Worm (Caenorhabditis elegans) whole organism, young adult: ENCODE results near the gene glb-11.

Experiments used
- B0035.1 ChIP-seq: sonication (generic microtip); optimal IDR thresholded peaks from 2 replicates; lab custom pipeline; 2016; ENCODE audit warnings: missing genetic modification characterization, mild to moderate bottlenecking, missing compliant biosample characterization, missing genotype, missing genetic modification reagents
- D2030.7 ChIP-seq: fragments of 200-800 bp; sonication (Bioruptor generic); IDR thresholded peaks from 2 replicates; pipeline ENCODE4 v1.3.6; 2022; ENCODE audit warnings: missing genetic modification reagents, missing genetic modification characterization, missing compliant biosample characterization
- F23B12.7 ChIP-seq: sonication (generic microtip); optimal IDR thresholded peaks from 2 replicates; lab custom pipeline; 2017; ENCODE audit warnings: missing genetic modification characterization, mild to moderate bottlenecking, missing compliant biosample characterization, antibody characterized with exemption, moderate library complexity; ENCODE audit not compliant: insufficient read depth
- F52B5.7 ChIP-seq: sonication (generic microtip); optimal IDR thresholded peaks from 2 replicates; lab custom pipeline; 2016; ENCODE audit warnings: mild to moderate bottlenecking, missing genetic modification characterization, missing compliant biosample characterization
- F57C9.4 ChIP-seq: sonication (generic microtip); optimal IDR thresholded peaks from 2 replicates; lab custom pipeline; 2017; ENCODE audit warnings: mild to moderate bottlenecking, missing genetic modification characterization, missing compliant biosample characterization
- Y56A3A.18 ChIP-seq: fragments of 200-800 bp; sonication (Bioruptor generic); IDR thresholded peaks from 2 replicates; pipeline ENCODE4 v1.3.6; 2022; ENCODE audit warnings: missing genetic modification reagents, missing genetic modification characterization, missing compliant biosample characterization
- Y67H2A.10 ChIP-seq: fragments of 200-800 bp; sonication (Bioruptor generic); conservative IDR thresholded peaks from 2 replicates; pipeline ENCODE4 v1.3.6; 2022; ENCODE audit warnings: missing genetic modification reagents, missing genetic modification characterization, missing compliant biosample characterization
- Y95B8A.8 ChIP-seq: fragments of 200-800 bp; sonication (Bioruptor generic); IDR thresholded peaks from 2 replicates; pipeline ENCODE4 v1.3.6; 2022; ENCODE audit warnings: missing genetic modification reagents, missing genetic modification characterization, missing compliant biosample characterization
- atf-7 ChIP-seq: sonication (generic microtip); optimal IDR thresholded peaks from 2 replicates; lab custom pipeline; 2017; ENCODE audit warnings: mild to moderate bottlenecking, missing genetic modification characterization, missing compliant biosample characterization
- attf-3 ChIP-seq: fragments of 200-800 bp; sonication (Bioruptor generic); conservative IDR thresholded peaks from 2 replicates; pipeline ENCODE4 v1.3.6; 2022; ENCODE audit warnings: missing genetic modification reagents, missing genetic modification characterization, missing compliant biosample characterization
- attf-5 ChIP-seq: fragments of 200-800 bp; sonication (Bioruptor generic); optimal IDR thresholded peaks from 2 replicates; lab custom pipeline; 2018; ENCODE audit warnings: mild to moderate bottlenecking, missing genetic modification characterization, missing compliant biosample characterization
- bed-1 ChIP-seq: fragments of 200-800 bp; sonication (Bioruptor generic); IDR thresholded peaks from 2 replicates; pipeline ENCODE4 v1.3.6; 2022; ENCODE audit warnings: missing genetic modification reagents, missing genetic modification characterization, missing compliant biosample characterization
- ccch-3 ChIP-seq: fragments of 200-800 bp; sonication (Bioruptor generic); optimal IDR thresholded peaks from 2 replicates; lab custom pipeline; 2018; ENCODE audit warnings: mild to moderate bottlenecking, missing genetic modification characterization, missing compliant biosample characterization
- ceh-100 ChIP-seq: fragments of 200-800 bp; sonication (Bioruptor generic); IDR thresholded peaks from 2 replicates; pipeline ENCODE4 v1.3.6; 2022; ENCODE audit warnings: missing genetic modification reagents, missing genetic modification characterization, missing compliant biosample characterization
- ceh-27 ChIP-seq: fragments of 200-800 bp; sonication (Bioruptor generic); optimal IDR thresholded peaks from 2 replicates; lab custom pipeline; 2018; ENCODE audit warnings: mild to moderate bottlenecking, missing genetic modification characterization, moderate library complexity, missing compliant biosample characterization
- ceh-79 ChIP-seq: sonication (generic microtip); optimal IDR thresholded peaks from 2 replicates; lab custom pipeline; 2017; ENCODE audit warnings: mild to moderate bottlenecking, missing genetic modification characterization, missing compliant biosample characterization
- ceh-91 ChIP-seq: fragments of 200-800 bp; sonication (Bioruptor generic); IDR thresholded peaks from 2 replicates; pipeline ENCODE4 v1.3.6; 2022; ENCODE audit warnings: missing genetic modification reagents, missing genetic modification characterization, missing compliant biosample characterization
- chd-7 ChIP-seq: sonication (generic microtip); optimal IDR thresholded peaks from 2 replicates; lab custom pipeline; 2016; ENCODE audit warnings: mild to moderate bottlenecking, missing genetic modification characterization, moderate library complexity, missing compliant biosample characterization
- egl-18 ChIP-seq: fragments of 200-800 bp; sonication (Bioruptor generic); IDR thresholded peaks from 2 replicates; pipeline ENCODE4 v1.3.6; 2022; ENCODE audit warnings: missing genetic modification reagents, missing genetic modification characterization, missing compliant biosample characterization
- egl-44 ChIP-seq: fragments of 200-800 bp; sonication (Bioruptor generic); IDR thresholded peaks from 2 replicates; pipeline ENCODE4 v1.3.6; 2022; ENCODE audit warnings: missing genetic modification reagents, missing genetic modification characterization, missing compliant biosample characterization
- ekl-4 ChIP-seq: fragments of 200-800 bp; sonication (Bioruptor generic); IDR thresholded peaks from 2 replicates; pipeline ENCODE4 v1.3.6; 2022; ENCODE audit warnings: missing genetic modification reagents, missing genetic modification characterization, missing compliant biosample characterization
- hlh-26 ChIP-seq: fragments of 200-800 bp; sonication (Bioruptor generic); conservative IDR thresholded peaks from 2 replicates; pipeline ENCODE4 v1.3.6; 2022; ENCODE audit warnings: missing genetic modification reagents, missing genetic modification characterization, missing compliant biosample characterization
- hmg-1.2 ChIP-seq: fragments of 200-800 bp; sonication (Bioruptor generic); IDR thresholded peaks from 2 replicates; pipeline ENCODE4 v1.3.6; 2022; ENCODE audit warnings: missing genetic modification reagents, missing genetic modification characterization, missing compliant biosample characterization
- hsf-1 ChIP-seq: fragments of 200-800 bp; sonication (Bioruptor generic); IDR thresholded peaks from 2 replicates; pipeline ENCODE4 v1.3.6; 2022; ENCODE audit warnings: missing genetic modification reagents, missing genetic modification characterization, missing compliant biosample characterization
- let-526 ChIP-seq: fragments of 200-800 bp; sonication (Bioruptor generic); IDR thresholded peaks from 2 replicates; pipeline ENCODE4 v1.3.6; 2022; ENCODE audit warnings: missing genetic modification reagents, missing genetic modification characterization, missing compliant biosample characterization
- lin-26 ChIP-seq: fragments of 200-800 bp; sonication (Bioruptor generic); IDR thresholded peaks from 2 replicates; pipeline ENCODE4 v1.3.6; 2022; ENCODE audit warnings: missing genetic modification reagents, missing genetic modification characterization, missing compliant biosample characterization
- lin-40 ChIP-seq: sonication (generic microtip); optimal IDR thresholded peaks from 2 replicates; lab custom pipeline; 2016; ENCODE audit warnings: missing genetic modification characterization, mild to moderate bottlenecking, missing compliant biosample characterization, missing genotype, missing genetic modification reagents
- lin-54 ChIP-seq: fragments of 200-800 bp; sonication (Bioruptor generic); optimal IDR thresholded peaks from 2 replicates; lab custom pipeline; 2018; ENCODE audit warnings: mild to moderate bottlenecking, missing genetic modification characterization, missing compliant biosample characterization
- lsy-27 ChIP-seq: sonication (generic microtip); optimal IDR thresholded peaks from 2 replicates; lab custom pipeline; 2017; ENCODE audit warnings: missing genetic modification characterization, mild to moderate bottlenecking, missing compliant biosample characterization, antibody characterized with exemption, missing genotype, borderline replicate concordance; ENCODE audit not compliant: insufficient read depth
- madf-3 ChIP-seq: fragments of 200-800 bp; sonication (Bioruptor generic); IDR thresholded peaks from 2 replicates; pipeline ENCODE4 v1.3.6; 2022; ENCODE audit warnings: missing genetic modification reagents, missing genetic modification characterization, missing compliant biosample characterization
- mxl-1 ChIP-seq: sonication (generic microtip); optimal IDR thresholded peaks from 2 replicates; lab custom pipeline; 2016; ENCODE audit warnings: missing genetic modification characterization, missing compliant biosample characterization
- nfyb-1 ChIP-seq: fragments of 200-800 bp; sonication (Bioruptor generic); IDR thresholded peaks from 2 replicates; pipeline ENCODE4 v1.3.6; 2022; ENCODE audit warnings: missing genetic modification reagents, missing genetic modification characterization, missing compliant biosample characterization
- nhr-90 ChIP-seq: sonication (generic microtip); optimal IDR thresholded peaks from 2 replicates; lab custom pipeline; 2016; ENCODE audit warnings: missing genotype, mild to moderate bottlenecking, missing genetic modification characterization, missing compliant biosample characterization
- pbrm-1 ChIP-seq: fragments of 200-800 bp; sonication (Bioruptor generic); IDR thresholded peaks from 2 replicates; pipeline ENCODE4 v1.3.6; 2022; ENCODE audit warnings: missing genetic modification reagents, missing genetic modification characterization, missing compliant biosample characterization
- rec-8 ChIP-seq, 2 experiments: sonication (generic microtip); optimal IDR thresholded peaks; 2 replicates each; lab custom pipeline; 2016; ENCODE audit warnings: mild to moderate bottlenecking in 2 of 2, missing genetic modification characterization in 2 of 2, missing genetic modification reagents in 2 of 2, missing genotype in 2 of 2, missing biosample characterization in 1 of 2, missing compliant biosample characterization in 1 of 2, moderate library complexity in 1 of 2
- repo-1 ChIP-seq: sonication (generic microtip); optimal IDR thresholded peaks from 2 replicates; lab custom pipeline; 2017; ENCODE audit warnings: mild to moderate bottlenecking, missing genetic modification characterization, missing compliant biosample characterization
- rpc-1 ChIP-seq, 2 experiments: fragments of 150-350 bp in 1 of 2; sonication (generic microtip) in 1 of 2; optimal IDR thresholded peaks; 2 replicates each; lab custom pipeline; 2014 to 2018; ENCODE audit warnings: missing biosample characterization in 1 of 2, missing genetic modification characterization in 1 of 2, missing genetic modification reagents in 1 of 2, missing genotype in 1 of 2
- tlf-1 ChIP-seq: fragments of 200-800 bp; sonication (Bioruptor generic); optimal IDR thresholded peaks from 2 replicates; lab custom pipeline; 2018; ENCODE audit warnings: mild to moderate bottlenecking, missing genetic modification characterization, missing compliant biosample characterization
- unc-62 ChIP-seq: fragments of 150-350 bp; optimal IDR thresholded peaks from 2 replicates; lab custom pipeline; 2014; ENCODE audit warnings: missing biosample characterization, missing genetic modification reagents, missing genetic modification characterization
- xnd-1 ChIP-seq: sonication (generic microtip); optimal IDR thresholded peaks from 2 replicates; lab custom pipeline; 2016; ENCODE audit warnings: missing genotype, missing genetic modification reagents, missing genetic modification characterization, missing compliant biosample characterization
- zim-3 ChIP-seq: sonication (generic microtip); optimal IDR thresholded peaks from 2 replicates; lab custom pipeline; 2017; ENCODE audit warnings: mild to moderate bottlenecking, missing genetic modification characterization, moderate library complexity, missing compliant biosample characterization
- ztf-22 ChIP-seq: fragments of 200-800 bp; sonication (Bioruptor generic); optimal IDR thresholded peaks from 2 replicates; lab custom pipeline; 2018; ENCODE audit warnings: mild to moderate bottlenecking, missing genetic modification characterization, moderate library complexity, missing compliant biosample characterization
- ztf-6 ChIP-seq: fragments of 200-800 bp; sonication (Bioruptor generic); IDR thresholded peaks from 2 replicates; pipeline ENCODE4 v1.3.6; 2022; ENCODE audit warnings: missing genetic modification reagents, missing genetic modification characterization, missing compliant biosample characterization

The glb-11 gene

ce11 chrIII:4018095-4018498 is 26.1 kb upstream of the glb-11 start (continued):
- peak; percentile 48; the same call in 1 of the 2 replicates for TF ChIP-seq Y95B8A.8 (GFP tag; lab: Robert Waterston, UW)
- no peak for TF ChIP-seq B0035.1 (tag; lab: Kevin White, UChicago)
- no peak for TF ChIP-seq F23B12.7 (tag; lab: Kevin White, UChicago)
- TF ChIP-seq ztf-22 (GFP tag; lab: Kevin White, UChicago): no peak
- peak; percentile 11 for TF ChIP-seq lin-40 (tag; lab: Kevin White, UChicago)
- TF ChIP-seq ceh-27: peak; percentile 64
- TF ChIP-seq repo-1 (tag; lab: Kevin White, UChicago): peak; percentile 8
- no peak for TF ChIP-seq ztf-6 (GFP tag; lab: Robert Waterston, UW)
- TF ChIP-seq lsy-27 (tag; lab: Kevin White, UChicago): no peak

- TF ChIP-seq F52B5.7 (tag; lab: Kevin White, UChicago) (no peak), xnd-1 (tag; lab: Kevin White, UChicago) (no peak), rpc-1 (optimal IDR thresholded peaks at IDR 0.05; lab: Kevin White, UChicago) (no peak), rpc-1 (tag; optimal IDR thresholded peaks at IDR 0.05; lab: Kevin White, UChicago) (no peak), madf-3 (GFP tag; lab: Robert Waterston, UW) (0 out of 2 replicates have a peak, but pooled peaks have one; percentile 14), atf-7 (no peak), egl-44 (no peak), zim-3 (tag; lab: Kevin White, UChicago) (no peak), nfyb-1 (GFP tag; lab: Robert Waterston, UW) (no peak)
Measured at ce11 chrIII:4017527-4017926, 25.5 kb upstream of the glb-11 start, which contains the start of gene tbb-2. tbb-2 (minus strand) TSS chrIII:4017627.

- TF ChIP-seq ceh-100 (GFP tag; lab: Robert Waterston, UW) (no peak; the same call in none of the 2 replicates), F23B12.7 (tag; lab: Kevin White, UChicago) (peak; percentile 40), rpc-1 (optimal IDR thresholded peaks at IDR 0.05; lab: Kevin White, UChicago) (no peak), rpc-1 (tag; optimal IDR thresholded peaks at IDR 0.05; lab: Kevin White, UChicago) (peak; percentile 2), ekl-4 (GFP tag; lab: Robert Waterston, UW) (peak; percentile 84), chd-7 (tag; lab: Kevin White, UChicago) (peak; percentile 83), ccch-3 (GFP tag; lab: Kevin White, UChicago) (no peak), attf-3 (GFP tag; lab: Robert Waterston, UW) (no peak; the same call in 1 of the 2 replicates), hmg-1.2 (no peak; the same call in 1 of the 2 replicates), mxl-1 (tag; lab: Kevin White, UChicago) (no peak), egl-18 (GFP tag; lab: Robert Waterston, UW) (no peak), let-526 (GFP tag; lab: Robert Waterston, UW) (no peak), rec-8 (tag; optimal IDR thresholded peaks at IDR 0.05; lab: Kevin White, UChicago) (no peak), attf-5 (GFP tag; lab: Kevin White, UChicago) (peak; percentile 3), ceh-79 (tag; lab: Kevin White, UChicago) (peak; percentile 80), ztf-6 (GFP tag; lab: Robert Waterston, UW) (no peak), pbrm-1 (peak; percentile 63), unc-62 (no peak), nhr-90 (tag; lab: Kevin White, UChicago) (no peak), Y67H2A.10 (GFP tag; lab: Robert Waterston, UW) (no peak), D2030.7 (GFP tag; lab: Robert Waterston, UW) (peak; percentile 62), lin-54 (peak; percentile 66), hsf-1 (GFP tag; lab: Robert Waterston, UW) (peak; percentile 86), Y56A3A.18 (GFP tag; lab: Robert Waterston, UW) (no peak; the same call in 1 of the 2 replicates), ceh-91 (GFP tag; lab: Robert Waterston, UW) (peak; percentile 18; the same call in 1 of the 2 replicates), tlf-1 (GFP tag; lab: Kevin White, UChicago) (peak; percentile 77), hlh-26 (GFP tag; lab: Robert Waterston, UW) (no peak), lin-26 (GFP tag; lab: Robert Waterston, UW) (peak; percentile 81), F57C9.4 (tag; lab: Kevin White, UChicago) (no peak), bed-1 (0 out of 2 replicates have a peak, but pooled peaks have one; percentile 63)
Measured at ce11 chrIII:4015382-4015986, 23.5 kb upstream of the glb-11 start.
